Fruit fly (Drosophila melanogaster): ENCODE data around the gene cib.

DNA sequence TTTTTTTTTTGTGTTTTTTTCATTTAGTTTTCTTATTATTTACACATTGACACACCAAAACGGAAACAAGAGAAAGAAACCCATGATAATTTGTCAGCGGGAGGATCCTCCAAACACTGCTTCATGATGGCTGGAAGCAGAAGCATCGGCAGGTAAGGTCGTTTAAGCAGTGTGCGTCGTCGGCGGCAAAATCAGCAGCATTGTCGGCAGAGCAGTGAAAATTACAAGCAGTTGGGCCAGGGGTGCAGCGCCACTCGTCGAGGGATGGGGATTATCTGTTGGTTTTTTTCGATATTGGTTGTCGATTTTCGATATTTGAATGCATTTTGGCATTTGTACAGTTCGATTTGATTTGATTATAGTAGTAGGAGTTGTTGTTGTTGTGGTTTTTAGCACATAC is 33.1 kb downstream of the cib start:
- TF ChIP-seq z (GFP tag; IDR thresholded peaks at IDR 0.05), result no peak
- no peak for TF ChIP-seq CG5953 (GFP tag; IDR thresholded peaks at IDR 0.05)
- TF ChIP-seq Sox102F (GFP tag; optimal IDR thresholded peaks at IDR 0.05), result no peak
- no peak for TF ChIP-seq CG11093 (GFP tag; IDR thresholded peaks at IDR 0.05)
- TF ChIP-seq tin (GFP tag; optimal IDR thresholded peaks at IDR 0.05), result no peak
